Fruit fly (Drosophila melanogaster) whole organism, embryonic: ENCODE data around the gene wds.

Source experiments
- ATbp ChIP-seq: fragments of 200-800 bp; sonication (Bioruptor generic); optimal IDR thresholded peaks from 2 replicates; lab custom pipeline; 2017; ENCODE audit warnings: missing biosample characterization, mild to moderate bottlenecking, missing genetic modification characterization, missing genetic modification reagents
- Aef1 ChIP-seq: fragments of 200-800 bp; sonication (Bioruptor generic); IDR thresholded peaks from 3 replicates; pipeline ENCODE4 v1.3.6; 2022; ENCODE audit warnings: missing biosample characterization, missing genetic modification characterization
- C15 ChIP-seq: fragments of 200-800 bp; sonication (Bioruptor generic); IDR thresholded peaks from 3 replicates; pipeline ENCODE4 v1.3.6; 2022; ENCODE audit warnings: missing biosample characterization, missing genetic modification characterization
- CG10979 ChIP-seq: fragments of 200-800 bp; sonication (Bioruptor generic); optimal IDR thresholded peaks from 2 replicates; lab custom pipeline; 2018; ENCODE audit warnings: missing biosample characterization, mild to moderate bottlenecking, missing genetic modification characterization, moderate library complexity
- CG12071 ChIP-seq: fragments of 200-800 bp; sonication (Bioruptor generic); optimal IDR thresholded peaks from 3 replicates; lab custom pipeline; 2018; ENCODE audit warnings: missing biosample characterization, mild to moderate bottlenecking, missing genetic modification characterization
- CG1233 ChIP-seq: fragments of 200-800 bp; sonication (Bioruptor generic); optimal IDR thresholded peaks from 4 replicates; lab custom pipeline; 2018; ENCODE audit warnings: missing biosample characterization, mild to moderate bottlenecking, missing genetic modification characterization
- CG12769 ChIP-seq: fragments of 200-800 bp; sonication (Bioruptor generic); optimal IDR thresholded peaks from 2 replicates; lab custom pipeline; 2019; ENCODE audit warnings: missing biosample characterization, mild to moderate bottlenecking, missing genetic modification characterization, moderate library complexity
- CG13123 ChIP-seq: fragments of 200-800 bp; sonication (Bioruptor generic); optimal IDR thresholded peaks from 2 replicates; lab custom pipeline; 2016; ENCODE audit warnings: missing biosample characterization, missing genetic modification characterization
- CG13894 ChIP-seq: fragments of 200-800 bp; sonication (Bioruptor generic); optimal IDR thresholded peaks from 3 replicates; lab custom pipeline; 2018; ENCODE audit warnings: missing biosample characterization, mild to moderate bottlenecking, missing genetic modification characterization, moderate library complexity
- CG14050 ChIP-seq: fragments of 200-800 bp; sonication (Bioruptor generic); IDR thresholded peaks from 3 replicates; pipeline ENCODE4 v1.3.6; 2022; ENCODE audit warnings: missing biosample characterization, missing genetic modification characterization
- CG14965 ChIP-seq: fragments of 200-800 bp; sonication (Bioruptor generic); optimal IDR thresholded peaks from 2 replicates; lab custom pipeline; 2016; ENCODE audit warnings: missing biosample characterization, missing genetic modification characterization, borderline replicate concordance
- CG15073 ChIP-seq: fragments of 200-800 bp; sonication (Bioruptor generic); optimal IDR thresholded peaks from 2 replicates; lab custom pipeline; 2016; ENCODE audit warnings: missing biosample characterization, missing genetic modification characterization
- CG17328 ChIP-seq: fragments of 200-800 bp; sonication (Bioruptor generic); IDR thresholded peaks from 2 replicates; pipeline ENCODE4 v1.3.6; 2022; ENCODE audit warnings: missing biosample characterization, missing genetic modification characterization
- CG1792 ChIP-seq: fragments of 200-800 bp; sonication (Bioruptor generic); optimal IDR thresholded peaks from 2 replicates; lab custom pipeline; 2016; ENCODE audit warnings: missing biosample characterization, missing genetic modification characterization
- CG2116 ChIP-seq: fragments of 200-800 bp; sonication (Bioruptor generic); optimal IDR thresholded peaks from 3 replicates; lab custom pipeline; 2018; ENCODE audit warnings: missing biosample characterization, mild to moderate bottlenecking, missing genetic modification characterization
- CG34376 ChIP-seq: fragments of 200-800 bp; sonication (Bioruptor generic); optimal IDR thresholded peaks from 2 replicates; lab custom pipeline; 2018; ENCODE audit warnings: missing biosample characterization, mild to moderate bottlenecking, missing genetic modification characterization
- CG3838 ChIP-seq: fragments of 200-800 bp; sonication (Bioruptor generic); optimal IDR thresholded peaks from 3 replicates; lab custom pipeline; 2016; ENCODE audit warnings: missing biosample characterization, missing genetic modification characterization
- CG7786 ChIP-seq: fragments of 200-800 bp; sonication (Bioruptor generic); optimal IDR thresholded peaks from 2 replicates; lab custom pipeline; 2016; ENCODE audit warnings: missing biosample characterization, missing genetic modification characterization
- CG7839 ChIP-seq: fragments of 200-800 bp; sonication (Bioruptor generic); optimal IDR thresholded peaks from 3 replicates; lab custom pipeline; 2018; ENCODE audit warnings: missing biosample characterization, mild to moderate bottlenecking, missing genetic modification characterization, moderate library complexity
- CG7987 ChIP-seq: fragments of 200-800 bp; sonication (Bioruptor generic); optimal IDR thresholded peaks from 2 replicates; lab custom pipeline; 2018; ENCODE audit warnings: missing biosample characterization, mild to moderate bottlenecking, missing genetic modification characterization, moderate library complexity
- CG9932 ChIP-seq: fragments of 200-800 bp; sonication (Bioruptor generic); IDR thresholded peaks from 2 replicates; pipeline ENCODE4 v1.3.6; 2022; ENCODE audit warnings: missing biosample characterization, missing genetic modification characterization
- CrebB ChIP-seq: fragments of 200-800 bp; sonication (Bioruptor generic); optimal IDR thresholded peaks from 3 replicates; lab custom pipeline; 2018; ENCODE audit warnings: missing biosample characterization, mild to moderate bottlenecking, missing genetic modification characterization
- Hr3 ChIP-seq: fragments of 200-800 bp; sonication (Bioruptor generic); optimal IDR thresholded peaks from 3 replicates; lab custom pipeline; 2016; ENCODE audit warnings: missing biosample characterization, missing genetic modification characterization
- Scr ChIP-seq: fragments of 200-800 bp; sonication (Bioruptor generic); IDR thresholded peaks from 2 replicates; pipeline ENCODE4 v1.3.6; 2022; ENCODE audit warnings: missing biosample characterization, missing genetic modification characterization; ENCODE audit not compliant: partially characterized antibody
- Sox102F ChIP-seq: fragments of 200-800 bp; sonication (Bioruptor generic); optimal IDR thresholded peaks from 2 replicates; lab custom pipeline; 2018; ENCODE audit warnings: missing biosample characterization, mild to moderate bottlenecking, missing genetic modification characterization, moderate library complexity
- Usf ChIP-seq: fragments of 200-800 bp; sonication (Bioruptor generic); optimal IDR thresholded peaks from 2 replicates; lab custom pipeline; 2017; ENCODE audit warnings: missing genotype, missing biosample characterization, missing genetic modification characterization
- aop ChIP-seq: fragments of 200-800 bp; sonication (Bioruptor generic); IDR thresholded peaks from 2 replicates; pipeline ENCODE4 v1.3.6; 2022; ENCODE audit warnings: missing biosample characterization, missing genetic modification characterization
- bab2 ChIP-seq: fragments of 200-800 bp; sonication (Bioruptor generic); optimal IDR thresholded peaks from 2 replicates; lab custom pipeline; 2016; ENCODE audit warnings: missing biosample characterization, missing genetic modification characterization
- cad ChIP-seq: fragments of >200 bp; optimal IDR thresholded peaks from 2 replicates; lab custom pipeline; 2017; ENCODE audit warnings: missing biosample characterization, missing genetic modification characterization
- caup ChIP-seq: fragments of 200-800 bp; sonication (Bioruptor generic); optimal IDR thresholded peaks from 3 replicates; lab custom pipeline; 2017; ENCODE audit warnings: missing biosample characterization, mild to moderate bottlenecking, missing genetic modification characterization, moderate library complexity; ENCODE audit not compliant: severe bottlenecking
- chn ChIP-seq: fragments of 200-800 bp; sonication (Bioruptor generic); optimal IDR thresholded peaks from 2 replicates; lab custom pipeline; 2016; ENCODE audit warnings: missing biosample characterization, missing genetic modification characterization
- cwo ChIP-seq: fragments of 200-800 bp; sonication (Bioruptor generic); optimal IDR thresholded peaks from 3 replicates; lab custom pipeline; 2017; ENCODE audit warnings: missing biosample characterization, missing genetic modification characterization, mild to moderate bottlenecking, moderate library complexity, missing genetic modification reagents
- dan ChIP-seq: fragments of 200-800 bp; sonication (Bioruptor generic); IDR thresholded peaks from 2 replicates; pipeline ENCODE4 v1.3.6; 2022; ENCODE audit warnings: missing biosample characterization, missing genetic modification characterization
- danr ChIP-seq: fragments of 200-800 bp; sonication (Bioruptor generic); IDR thresholded peaks from 2 replicates; pipeline ENCODE4 v1.3.6; 2022; ENCODE audit warnings: missing biosample characterization, missing genetic modification characterization
- hbn ChIP-seq: fragments of 200-800 bp; sonication (Bioruptor generic); IDR thresholded peaks from 2 replicates; pipeline ENCODE4 v1.3.6; 2022; ENCODE audit warnings: missing biosample characterization, missing genetic modification characterization; ENCODE audit not compliant: partially characterized antibody
- her ChIP-seq: fragments of 200-800 bp; sonication (Bioruptor generic); optimal IDR thresholded peaks from 2 replicates; lab custom pipeline; 2016; ENCODE audit warnings: missing biosample characterization, missing genetic modification characterization
- inv ChIP-seq: fragments of 200-800 bp; sonication (Bioruptor generic); IDR thresholded peaks from 2 replicates; pipeline ENCODE4 v1.3.6; 2022; ENCODE audit warnings: missing biosample characterization, missing genetic modification characterization; ENCODE audit not compliant: partially characterized antibody
- kay ChIP-seq: fragments of 200-800 bp; sonication (Bioruptor generic); optimal IDR thresholded peaks from 2 replicates; lab custom pipeline; 2016; ENCODE audit warnings: missing biosample characterization, missing genetic modification characterization
- lmd ChIP-seq: fragments of 200-800 bp; sonication (Bioruptor generic); IDR thresholded peaks from 2 replicates; pipeline ENCODE4 v1.3.6; 2022; ENCODE audit warnings: missing biosample characterization, missing genetic modification characterization
- peb ChIP-seq: fragments of 200-800 bp; sonication (Bioruptor generic); IDR thresholded peaks from 2 replicates; pipeline ENCODE4 v1.3.6; 2022; ENCODE audit warnings: missing biosample characterization, missing genetic modification characterization
- pnt ChIP-seq: fragments of 200-800 bp; sonication (Bioruptor generic); optimal IDR thresholded peaks from 3 replicates; lab custom pipeline; 2016; ENCODE audit warnings: missing biosample characterization, missing genetic modification characterization
- ro ChIP-seq: fragments of 200-800 bp; sonication (Bioruptor generic); IDR thresholded peaks from 2 replicates; pipeline ENCODE4 v1.3.6; 2022; ENCODE audit warnings: missing biosample characterization, missing genetic modification characterization
- sc ChIP-seq, 3 experiments: fragments of >200 bp in 2 of 3; fragments of 200-800 bp in 1 of 3; sonication (Bioruptor generic) in 1 of 3; optimal IDR thresholded peaks; 2 replicates in 2 of 3; 3 replicates in 1 of 3; lab custom pipeline; 2017; ENCODE audit warnings: mild to moderate bottlenecking in 1 of 3, missing biosample characterization in 1 of 3, missing genetic modification characterization in 1 of 3, missing genetic modification reagents in 1 of 3
- slou ChIP-seq: fragments of 200-800 bp; sonication (Bioruptor generic); optimal IDR thresholded peaks from 3 replicates; lab custom pipeline; 2016; ENCODE audit warnings: missing biosample characterization, missing genetic modification characterization
- tgo ChIP-seq: fragments of 200-800 bp; sonication (Bioruptor generic); IDR thresholded peaks from 3 replicates; pipeline ENCODE4 v1.3.6; 2022; ENCODE audit warnings: missing biosample characterization, missing genetic modification characterization
- tna ChIP-seq: fragments of 200-800 bp; sonication (Bioruptor generic); IDR thresholded peaks from 2 replicates; pipeline ENCODE4 v1.3.6; 2022; ENCODE audit warnings: missing biosample characterization, missing genetic modification characterization; ENCODE audit not compliant: partially characterized antibody
- unpg ChIP-seq: fragments of 200-800 bp; sonication (Bioruptor generic); optimal IDR thresholded peaks from 3 replicates; lab custom pipeline; 2018; ENCODE audit warnings: missing biosample characterization, mild to moderate bottlenecking, missing genetic modification characterization, moderate library complexity
- vfl ChIP-seq: fragments of 200-800 bp; sonication (Bioruptor generic); optimal IDR thresholded peaks from 2 replicates; lab custom pipeline; 2016; ENCODE audit warnings: missing biosample characterization, missing genetic modification characterization
- wor ChIP-seq: fragments of 200-800 bp; sonication (Bioruptor generic); IDR thresholded peaks from 2 replicates; pipeline ENCODE4 v1.3.6; 2022; ENCODE audit warnings: missing biosample characterization, missing genetic modification characterization

The wds gene

dm6 chrX:2581793-2582503, 3.8 kb upstream of the wds start (continued):
- peak; percentile 45 for TF ChIP-seq CG14965 (GFP tag; lab: Kevin White, UChicago)
- TF ChIP-seq CG1792 (GFP tag; lab: Kevin White, UChicago) = peak; percentile 64
- peak; percentile 67 for TF ChIP-seq CG1233
- TF ChIP-seq ATbp (GFP tag; lab: Kevin White, UChicago) = peak; percentile 68
- no peak for TF ChIP-seq Scr (GFP tag; lab: Robert Waterston, UW)
- TF ChIP-seq CG12071 = peak; percentile 82
- peak; percentile 25; the same call in 1 of the 2 replicates for TF ChIP-seq peb (GFP tag; lab: Robert Waterston, UW)
- peak; percentile 65 for TF ChIP-seq unpg (GFP tag; lab: Kevin White, UChicago)
- TF ChIP-seq C15 (GFP tag; lab: Robert Waterston, UW) = no peak
- peak; percentile 11 for TF ChIP-seq CG15073
- TF ChIP-seq lmd (GFP tag; lab: Robert Waterston, UW) = peak; percentile 82
- TF ChIP-seq CG2116 (GFP tag; lab: Kevin White, UChicago) = peak; percentile 12
- peak; percentile 78 for TF ChIP-seq tgo
- peak; percentile 43 for TF ChIP-seq CG10979 (tag; lab: Kevin White, UChicago)
- TF ChIP-seq chn = peak; percentile 29
- no peak for TF ChIP-seq aop (GFP tag; lab: Robert Waterston, UW)
- peak; percentile 32; the same call in 1 of the 2 replicates for TF ChIP-seq wor
- TF ChIP-seq CG13123 = peak; percentile 35
- TF ChIP-seq CG7786 (GFP tag; lab: Kevin White, UChicago) = peak; percentile 85
- no peak for TF ChIP-seq ro (GFP tag; lab: Robert Waterston, UW)
- TF ChIP-seq slou = peak; percentile 53
- TF ChIP-seq CG9932 (GFP tag; lab: Robert Waterston, UW) = peak; percentile 81
- peak; percentile 78 for TF ChIP-seq cwo (GFP tag; lab: Kevin White, UChicago)
- TF ChIP-seq pnt (GFP tag; lab: Kevin White, UChicago) = peak; percentile 70
- peak; percentile 67 for TF ChIP-seq CG14050 (GFP tag; lab: Robert Waterston, UW)
- peak; percentile 60 for TF ChIP-seq CG13894 (tag; lab: Kevin White, UChicago)
- no peak for TF ChIP-seq sc (optimal IDR thresholded peaks at IDR 0.05; lab: Kevin White, UChicago)
- TF ChIP-seq sc (GFP tag; optimal IDR thresholded peaks at IDR 0.05; lab: Kevin White, UChicago) = no peak
- peak; percentile 80 for TF ChIP-seq CG7839
- peak; percentile 88 for TF ChIP-seq caup (GFP tag; lab: Kevin White, UChicago)
- TF ChIP-seq danr = no peak
- no peak for TF ChIP-seq inv (GFP tag; lab: Robert Waterston, UW)
- peak; percentile 78 for TF ChIP-seq CG17328 (GFP tag; lab: Robert Waterston, UW)
- TF ChIP-seq hbn (GFP tag; lab: Robert Waterston, UW) = no peak
- no peak for TF ChIP-seq tna (GFP tag; lab: Robert Waterston, UW)
- peak; percentile 84 for TF ChIP-seq her (GFP tag; lab: Kevin White, UChicago)
- no peak for TF ChIP-seq dan (GFP tag; lab: Robert Waterston, UW)
- TF ChIP-seq CG7987 (GFP tag; lab: Kevin White, UChicago) = peak; percentile 4
- no peak for TF ChIP-seq CG3838 (GFP tag; lab: Kevin White, UChicago)
- no peak for TF ChIP-seq CG34376 (GFP tag; lab: Kevin White, UChicago)
- TF ChIP-seq bab2 (GFP tag; lab: Kevin White, UChicago) = peak; percentile 77
- TF ChIP-seq Hr3 (GFP tag; lab: Kevin White, UChicago) = peak; percentile 58
- peak; percentile 33 for TF ChIP-seq kay (GFP tag; lab: Kevin White, UChicago)
- TF ChIP-seq Usf (GFP tag; lab: Kevin White, UChicago) = peak; percentile 1
- TF ChIP-seq Aef1 (GFP tag; lab: Robert Waterston, UW) = peak; percentile 83
- TF ChIP-seq CG12769 = peak; percentile 92
- peak; percentile 70 for TF ChIP-seq vfl (GFP tag; lab: Kevin White, UChicago)
- TF ChIP-seq cad = no peak
- TF ChIP-seq CrebB = peak; percentile 33
- peak; percentile 73 for TF ChIP-seq Sox102F (GFP tag; lab: Kevin White, UChicago)
